Worm (Caenorhabditis elegans): ENCODE results near the gene ZK185.5.

ce11 chrIV:4511259-4511890, 34.3 kb downstream of the ZK185.5 start, which contains the start of the genes rfth-1 and ZK180.8:
- TF ChIP-seq W03F9.2 (tag; optimal IDR thresholded peaks at IDR 0.05) (no peak), him-1 (tag; optimal IDR thresholded peaks at IDR 0.05) (no peak)
